Worm (Caenorhabditis elegans) whole organism, L2 larva: ENCODE data around the gene F10C1.3.

ENCODE experiments used
- F13H6.1 ChIP-seq: sonication (generic microtip); optimal IDR thresholded peaks from 2 replicates; lab custom pipeline; 2016; ENCODE audit warnings: missing genetic modification characterization, missing compliant biosample characterization
- ZK546.5 ChIP-seq: sonication (generic microtip); optimal IDR thresholded peaks from 2 replicates; lab custom pipeline; 2017; ENCODE audit warnings: missing biosample characterization, missing genetic modification characterization
- aly-2 ChIP-seq: fragments of 150-350 bp; optimal IDR thresholded peaks from 2 replicates; lab custom pipeline; 2014; ENCODE audit warnings: missing biosample characterization, missing genetic modification characterization
- ceh-82 ChIP-seq: fragments of 150-350 bp; optimal IDR thresholded peaks from 2 replicates; lab custom pipeline; 2014; ENCODE audit warnings: missing biosample characterization, missing genetic modification characterization
- dmd-4 ChIP-seq: sonication (generic microtip); optimal IDR thresholded peaks from 2 replicates; lab custom pipeline; 2017; ENCODE audit warnings: missing biosample characterization, missing genetic modification characterization
- elt-3 ChIP-seq: sonication (generic microtip); optimal IDR thresholded peaks from 2 replicates; lab custom pipeline; 2017; ENCODE audit warnings: missing biosample characterization, missing genetic modification characterization
- lin-13 ChIP-seq: fragments of 150-350 bp; optimal IDR thresholded peaks from 2 replicates; lab custom pipeline; 2014; ENCODE audit warnings: missing biosample characterization, missing genetic modification reagents, missing genetic modification characterization
- mdl-1 ChIP-seq, 2 experiments: fragments of 150-350 bp in 1 of 2; sonication (generic microtip) in 1 of 2; optimal IDR thresholded peaks; 2 replicates each; lab custom pipeline; 2017; ENCODE audit warnings: missing biosample characterization in 2 of 2, missing genetic modification characterization in 2 of 2
- nhr-10 ChIP-seq: sonication (generic microtip); optimal IDR thresholded peaks from 2 replicates; lab custom pipeline; 2017; ENCODE audit warnings: missing biosample characterization, missing genetic modification characterization
- nhr-237 ChIP-seq: fragments of 150-350 bp; optimal IDR thresholded peaks from 2 replicates; lab custom pipeline; 2014; ENCODE audit warnings: missing biosample characterization, missing genetic modification characterization
- sma-9 ChIP-seq, 2 experiments: fragments of 150-350 bp in 1 of 2; sonication (generic microtip) in 1 of 2; optimal IDR thresholded peaks; 2 replicates each; lab custom pipeline; 2014 to 2016; ENCODE audit warnings: missing genetic modification characterization in 2 of 2, mild to moderate bottlenecking in 1 of 2, missing biosample characterization in 1 of 2, missing compliant biosample characterization in 1 of 2, missing genetic modification reagents in 1 of 2, moderate library complexity in 1 of 2
- unc-39 ChIP-seq: fragments of 150-350 bp; optimal IDR thresholded peaks from 2 replicates; lab custom pipeline; 2014; ENCODE audit warnings: missing biosample characterization, missing genetic modification characterization
- unc-62 ChIP-seq: fragments of 150-350 bp; optimal IDR thresholded peaks from 2 replicates; lab custom pipeline; 2014; ENCODE audit warnings: missing biosample characterization, missing genetic modification reagents, missing genetic modification characterization

- no peak for TF ChIP-seq nhr-10 (tag; lab: Kevin White, UChicago)
- TF ChIP-seq sma-9 (GFP tag; optimal IDR thresholded peaks at IDR 0.05; lab: Kevin White, UChicago): no peak
- TF ChIP-seq sma-9 (tag; optimal IDR thresholded peaks at IDR 0.05; lab: Kevin White, UChicago): no peak
- TF ChIP-seq unc-62 (GFP tag; lab: Kevin White, UChicago): no peak
- no peak for TF ChIP-seq lin-13 (GFP tag; lab: Kevin White, UChicago)
- TF ChIP-seq elt-3 (tag; lab: Kevin White, UChicago): no peak
- TF ChIP-seq aly-2 (tag; lab: Kevin White, UChicago): no peak
- no peak for TF ChIP-seq nhr-237 (tag; lab: Kevin White, UChicago)
- TF ChIP-seq ZK546.5 (tag; lab: Kevin White, UChicago): no peak
- TF ChIP-seq dmd-4 (tag; lab: Kevin White, UChicago): no peak
- no peak for TF ChIP-seq ceh-82
- TF ChIP-seq unc-39: no peak
- no peak for TF ChIP-seq F13H6.1 (tag; lab: Kevin White, UChicago)
- TF ChIP-seq mdl-1 (tag; optimal IDR thresholded peaks at IDR 0.05; lab: Kevin White, UChicago): no peak
Observed at ce11 chrII:5719848-5720247, 37.7 kb downstream of the F10C1.3 start, which contains the start of gene damt-1.
